Worm (Caenorhabditis elegans) whole organism, L4 larva: ENCODE data around the gene ZK402.2.

Source experiments
- dpl-1 ChIP-seq: fragments of 150-350 bp; optimal IDR thresholded peaks from 2 replicates; lab custom pipeline; 2014; ENCODE audit warnings: missing biosample characterization, missing genetic modification reagents, missing genetic modification characterization
- nhr-28 ChIP-seq: fragments of 150-350 bp; optimal IDR thresholded peaks from 2 replicates; lab custom pipeline; 2014; ENCODE audit warnings: missing biosample characterization, missing genetic modification characterization
- saeg-2 ChIP-seq: fragments of 200-800 bp; sonication (Bioruptor generic); IDR thresholded peaks from 2 replicates; pipeline ENCODE4 v1.3.6; 2022; ENCODE audit warnings: missing genetic modification reagents, missing genetic modification characterization, missing compliant biosample characterization
- zag-1 ChIP-seq: fragments of 150-350 bp; optimal IDR thresholded peaks from 2 replicates; lab custom pipeline; 2014; ENCODE audit warnings: missing biosample characterization, missing genetic modification characterization
- zfp-2 ChIP-seq: sonication (generic microtip); optimal IDR thresholded peaks from 2 replicates; lab custom pipeline; 2016; ENCODE audit warnings: mild to moderate bottlenecking, missing genetic modification characterization, missing compliant biosample characterization
- zip-11 ChIP-seq: fragments of 200-800 bp; sonication (Bioruptor generic); IDR thresholded peaks from 2 replicates; pipeline ENCODE4 v1.3.6; 2022; ENCODE audit warnings: missing genetic modification characterization, missing compliant biosample characterization

- no peak for TF ChIP-seq saeg-2 (GFP tag; lab: Robert Waterston, UW)
- no peak for TF ChIP-seq nhr-28
- no peak for TF ChIP-seq zag-1
- no peak for TF ChIP-seq dpl-1 (GFP tag; lab: Kevin White, UChicago)
- TF ChIP-seq zip-11 (GFP tag; lab: Robert Waterston, UW), result no peak
- TF ChIP-seq zfp-2 (tag; lab: Kevin White, UChicago), result no peak
Measured at ce11 chrX:1367416-1367815, 36.1 kb upstream of the ZK402.2 start, which contains the start of gene dgn-2.
